Worm (Caenorhabditis elegans) whole organism, late embryonic: ENCODE data around the gene rps-1.

Source experiments
- eyg-1 ChIP-seq: sonication (generic microtip); optimal IDR thresholded peaks from 2 replicates; lab custom pipeline; 2016; ENCODE audit warnings: missing genotype, missing genetic modification characterization, missing compliant biosample characterization
- madf-2 ChIP-seq: sonication (generic microtip); optimal IDR thresholded peaks from 2 replicates; lab custom pipeline; 2017; ENCODE audit warnings: missing genetic modification characterization, missing compliant biosample characterization
- unc-42 ChIP-seq: sonication (generic microtip); optimal IDR thresholded peaks from 2 replicates; lab custom pipeline; 2016; ENCODE audit warnings: missing genotype, missing genetic modification characterization, missing compliant biosample characterization

DNA sequence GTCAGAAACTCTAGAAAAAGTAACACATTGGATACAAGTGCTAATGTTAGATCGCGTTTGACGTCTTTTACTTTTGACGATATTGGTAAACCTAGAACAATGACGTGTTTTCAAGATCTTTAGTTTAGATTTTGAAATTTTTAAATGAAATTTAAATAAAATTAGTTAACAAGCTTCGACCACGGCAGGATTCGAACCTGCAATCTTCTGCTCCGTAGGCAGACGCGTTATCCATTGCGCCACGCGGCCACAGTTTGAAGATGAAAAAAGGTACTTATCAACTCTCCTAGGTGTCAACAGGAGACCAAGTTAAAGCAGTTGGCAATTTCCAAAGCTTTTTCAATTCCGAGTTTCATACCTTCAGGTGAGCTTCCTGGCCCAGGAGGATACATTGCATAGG, 26.4 kb upstream of the rps-1 start:
- TF ChIP-seq unc-42 (tag; lab: Kevin White, UChicago), result no peak
- no peak for TF ChIP-seq eyg-1 (tag; lab: Kevin White, UChicago)
- no peak for TF ChIP-seq madf-2
